Fruit fly (Drosophila melanogaster) whole organism, embryonic: ENCODE results near the gene CG9628.

ENCODE experiments used
- Bgb ChIP-seq: fragments of 200-800 bp; sonication (Bioruptor generic); IDR thresholded peaks from 2 replicates; pipeline ENCODE4 v1.3.6; 2022; ENCODE audit warnings: missing biosample characterization, missing genetic modification characterization; ENCODE audit not compliant: partially characterized antibody
- CG10274 ChIP-seq: fragments of 200-800 bp; sonication (Bioruptor generic); optimal IDR thresholded peaks from 3 replicates; lab custom pipeline; 2017; ENCODE audit warnings: missing biosample characterization, mild to moderate bottlenecking, missing genetic modification characterization
- CG10321 ChIP-seq: fragments of 200-800 bp; sonication (Bioruptor generic); IDR thresholded peaks from 2 replicates; pipeline ENCODE4 v1.3.6; 2022; ENCODE audit warnings: missing biosample characterization, missing genetic modification characterization
- CG11456 ChIP-seq: fragments of 200-800 bp; sonication (Bioruptor generic); IDR thresholded peaks from 3 replicates; pipeline ENCODE4 v1.3.6; 2022; ENCODE audit warnings: missing biosample characterization, missing genetic modification characterization
- CG12942 ChIP-seq: fragments of 200-800 bp; sonication (Bioruptor generic); optimal IDR thresholded peaks from 3 replicates; lab custom pipeline; 2016; ENCODE audit warnings: missing biosample characterization, missing genetic modification characterization
- CG15479 ChIP-seq: fragments of 200-800 bp; sonication (Bioruptor generic); optimal IDR thresholded peaks from 3 replicates; lab custom pipeline; 2019; ENCODE audit warnings: missing biosample characterization, mild to moderate bottlenecking, missing genetic modification characterization, moderate library complexity
- CG15514 ChIP-seq: fragments of 200-800 bp; sonication (Bioruptor generic); optimal IDR thresholded peaks from 3 replicates; lab custom pipeline; 2017; ENCODE audit warnings: missing biosample characterization, missing genetic modification characterization, mild to moderate bottlenecking, moderate library complexity, missing genetic modification reagents
- CG15601 ChIP-seq: fragments of 200-800 bp; sonication (Bioruptor generic); optimal IDR thresholded peaks from 3 replicates; lab custom pipeline; 2019; ENCODE audit warnings: missing biosample characterization, mild to moderate bottlenecking, missing genetic modification characterization, moderate library complexity
- CG16813 ChIP-seq: fragments of 200-800 bp; sonication (Bioruptor generic); IDR thresholded peaks from 3 replicates; pipeline ENCODE4 v1.3.6; 2022; ENCODE audit warnings: missing biosample characterization, missing genetic modification characterization; ENCODE audit not compliant: partially characterized antibody
- CG17328 ChIP-seq: fragments of 200-800 bp; sonication (Bioruptor generic); IDR thresholded peaks from 2 replicates; pipeline ENCODE4 v1.3.6; 2022; ENCODE audit warnings: missing biosample characterization, missing genetic modification characterization
- CG17829 ChIP-seq: fragments of 200-800 bp; optimal IDR thresholded peaks from 2 replicates; lab custom pipeline; 2019; ENCODE audit warnings: missing biosample characterization, mild to moderate bottlenecking, missing genetic modification characterization, moderate library complexity
- CG1832 ChIP-seq: fragments of 200-800 bp; sonication (Bioruptor generic); optimal IDR thresholded peaks from 2 replicates; lab custom pipeline; 2017; ENCODE audit warnings: missing biosample characterization, mild to moderate bottlenecking, missing genetic modification characterization, inconsistent platforms
- CG3065 ChIP-seq: fragments of 200-800 bp; sonication (Bioruptor generic); optimal IDR thresholded peaks from 2 replicates; lab custom pipeline; 2016; ENCODE audit warnings: missing biosample characterization, missing genetic modification characterization
- CG32772 ChIP-seq: fragments of 200-800 bp; sonication (Bioruptor generic); IDR thresholded peaks from 2 replicates; pipeline ENCODE4 v1.3.6; 2022; ENCODE audit warnings: missing biosample characterization, missing genetic modification characterization
- CG3995 ChIP-seq: fragments of 200-800 bp; sonication (Bioruptor generic); optimal IDR thresholded peaks from 3 replicates; lab custom pipeline; 2016; ENCODE audit warnings: missing biosample characterization, missing genetic modification characterization
- CG8089 ChIP-seq: fragments of 200-800 bp; sonication (Bioruptor generic); optimal IDR thresholded peaks from 3 replicates; lab custom pipeline; 2016; ENCODE audit warnings: missing biosample characterization, missing genetic modification characterization
- CG8924 ChIP-seq: fragments of 200-800 bp; optimal IDR thresholded peaks from 3 replicates; lab custom pipeline; 2019; ENCODE audit warnings: missing biosample characterization, mild to moderate bottlenecking, missing genetic modification characterization, moderate library complexity
- CG8944 ChIP-seq: fragments of 200-800 bp; sonication (Bioruptor generic); optimal IDR thresholded peaks from 3 replicates; lab custom pipeline; 2016; ENCODE audit warnings: missing biosample characterization, missing genetic modification characterization
- CoRest ChIP-seq: fragments of 200-800 bp; sonication (Bioruptor generic); optimal IDR thresholded peaks from 3 replicates; lab custom pipeline; 2018; ENCODE audit warnings: missing biosample characterization, mild to moderate bottlenecking, missing genetic modification characterization, moderate library complexity
- Deaf1 ChIP-seq: fragments of 200-800 bp; optimal IDR thresholded peaks from 3 replicates; lab custom pipeline; 2019; ENCODE audit warnings: missing biosample characterization, mild to moderate bottlenecking, missing genetic modification characterization, moderate library complexity
- Dp ChIP-seq: fragments of 200-800 bp; sonication (Bioruptor generic); optimal IDR thresholded peaks from 2 replicates; lab custom pipeline; 2018; ENCODE audit warnings: missing biosample characterization, mild to moderate bottlenecking, missing genetic modification characterization, moderate library complexity
- Elba2 ChIP-seq: fragments of 200-800 bp; sonication (Bioruptor generic); optimal IDR thresholded peaks from 3 replicates; lab custom pipeline; 2016; ENCODE audit warnings: missing biosample characterization, missing genetic modification characterization
- Jarid2 ChIP-seq: fragments of 200-800 bp; sonication (Bioruptor generic); optimal IDR thresholded peaks from 3 replicates; lab custom pipeline; 2017; ENCODE audit warnings: mild to moderate bottlenecking, missing biosample characterization, missing genetic modification reagents, missing genetic modification characterization
- Nf-YB ChIP-seq: fragments of 200-800 bp; sonication (Bioruptor generic); optimal IDR thresholded peaks from 3 replicates; lab custom pipeline; 2019; ENCODE audit warnings: missing biosample characterization, mild to moderate bottlenecking, missing genetic modification characterization, moderate library complexity
- Side ChIP-seq: fragments of 200-800 bp; sonication (Bioruptor generic); optimal IDR thresholded peaks from 2 replicates; lab custom pipeline; 2016; ENCODE audit warnings: missing biosample characterization, missing genetic modification characterization
- Spps ChIP-seq: fragments of 200-800 bp; sonication (Bioruptor generic); optimal IDR thresholded peaks from 2 replicates; lab custom pipeline; 2018; ENCODE audit warnings: missing biosample characterization, mild to moderate bottlenecking, missing genetic modification characterization
- Stat92E ChIP-seq, 3 experiments: fragments of >200 bp in 2 of 3; fragments of 200-800 bp in 1 of 3; sonication (Bioruptor generic) in 1 of 3; optimal IDR thresholded peaks; 2 replicates each; lab custom pipeline; 2017 to 2019; ENCODE audit warnings: missing biosample characterization in 3 of 3, missing genetic modification characterization in 3 of 3, mild to moderate bottlenecking in 1 of 3, moderate library complexity in 1 of 3
- cato ChIP-seq: fragments of 200-800 bp; sonication (Bioruptor generic); optimal IDR thresholded peaks from 2 replicates; lab custom pipeline; 2016; ENCODE audit warnings: missing biosample characterization, missing genetic modification characterization, borderline replicate concordance
- crc ChIP-seq: fragments of 200-800 bp; sonication (Bioruptor generic); optimal IDR thresholded peaks from 2 replicates; lab custom pipeline; 2016; ENCODE audit warnings: missing biosample characterization, missing genetic modification characterization
- crp ChIP-seq, 2 experiments: fragments of 200-800 bp; sonication (Bioruptor generic); optimal IDR thresholded peaks; 2 replicates in 1 of 2; 3 replicates in 1 of 2; lab custom pipeline; 2017; ENCODE audit warnings: missing biosample characterization in 2 of 2, missing genetic modification characterization in 2 of 2, mild to moderate bottlenecking in 1 of 2, moderate library complexity in 1 of 2
- fru ChIP-seq: fragments of >200 bp; optimal IDR thresholded peaks from 2 replicates; lab custom pipeline; 2017
- gro ChIP-seq: fragments of 200-800 bp; sonication (Bioruptor generic); optimal IDR thresholded peaks from 2 replicates; lab custom pipeline; 2016; ENCODE audit warnings: missing biosample characterization, missing genetic modification characterization
- hkb ChIP-seq, 2 experiments: fragments of 200-800 bp in 1 of 2; fragments of >200 bp in 1 of 2; sonication (Bioruptor generic) in 1 of 2; IDR thresholded peaks in 1 of 2; optimal IDR thresholded peaks in 1 of 2; 2 replicates each; pipeline versions ENCODE4 v1.3.6 to Lab custom; 2017 to 2022; ENCODE audit warnings: missing biosample characterization in 1 of 2, missing genetic modification characterization in 1 of 2
- insv ChIP-seq, 2 experiments: fragments of 200-800 bp; sonication (Bioruptor generic); optimal IDR thresholded peaks; 3 replicates each; lab custom pipeline; 2016 to 2018; ENCODE audit warnings: missing biosample characterization in 2 of 2, missing genetic modification characterization in 2 of 2
- jigr1 ChIP-seq: fragments of 200-800 bp; sonication (Bioruptor generic); IDR thresholded peaks from 3 replicates; pipeline ENCODE4 v1.3.6; 2022; ENCODE audit warnings: missing biosample characterization, missing genetic modification characterization
- knrl ChIP-seq: fragments of 200-800 bp; sonication (Bioruptor generic); IDR thresholded peaks from 3 replicates; pipeline ENCODE4 v1.3.6; 2022; ENCODE audit warnings: missing biosample characterization, missing genetic modification characterization; ENCODE audit not compliant: partially characterized antibody
- mirr ChIP-seq: fragments of 200-800 bp; sonication (Bioruptor generic); optimal IDR thresholded peaks from 3 replicates; lab custom pipeline; 2018; ENCODE audit warnings: missing biosample characterization, mild to moderate bottlenecking, missing genetic modification characterization
- nerfin-1 ChIP-seq: fragments of 200-800 bp; sonication (Bioruptor generic); optimal IDR thresholded peaks from 3 replicates; lab custom pipeline; 2019; ENCODE audit warnings: missing biosample characterization, mild to moderate bottlenecking, missing genetic modification characterization, moderate library complexity
- nmo ChIP-seq: fragments of 200-800 bp; sonication (Bioruptor generic); optimal IDR thresholded peaks from 2 replicates; lab custom pipeline; 2018; ENCODE audit warnings: missing biosample characterization, mild to moderate bottlenecking, missing genetic modification characterization, moderate library complexity
- pros ChIP-seq: fragments of 200-800 bp; sonication (Bioruptor generic); optimal IDR thresholded peaks from 3 replicates; lab custom pipeline; 2019; ENCODE audit warnings: missing biosample characterization, mild to moderate bottlenecking, missing genetic modification characterization, moderate library complexity
- run ChIP-seq: fragments of 200-800 bp; sonication (Bioruptor generic); optimal IDR thresholded peaks from 3 replicates; lab custom pipeline; 2018; ENCODE audit warnings: missing biosample characterization, mild to moderate bottlenecking, missing genetic modification characterization
- seq ChIP-seq: fragments of 200-800 bp; sonication (Bioruptor generic); IDR thresholded peaks from 2 replicates; pipeline ENCODE4 v1.3.6; 2022; ENCODE audit warnings: missing biosample characterization, missing genetic modification characterization
- sima ChIP-seq: fragments of 200-800 bp; sonication (Bioruptor generic); optimal IDR thresholded peaks from 2 replicates; lab custom pipeline; 2016; ENCODE audit warnings: missing biosample characterization, missing genetic modification characterization
- sna ChIP-seq: fragments of 200-800 bp; sonication (Bioruptor generic); IDR thresholded peaks from 2 replicates; pipeline ENCODE4 v1.3.6; 2022; ENCODE audit warnings: missing biosample characterization, missing genetic modification characterization; ENCODE audit not compliant: partially characterized antibody
- ssp ChIP-seq: fragments of 200-800 bp; sonication (Bioruptor generic); IDR thresholded peaks from 2 replicates; pipeline ENCODE4 v1.3.6; 2022; ENCODE audit warnings: missing biosample characterization, missing genetic modification characterization
- tll ChIP-seq, 2 experiments: fragments of 200-800 bp in 1 of 2; fragments of >200 bp in 1 of 2; sonication (Bioruptor generic) in 1 of 2; optimal IDR thresholded peaks; 2 replicates each; lab custom pipeline; 2017 to 2019; ENCODE audit warnings: missing biosample characterization in 2 of 2, missing genetic modification characterization in 2 of 2, mild to moderate bottlenecking in 1 of 2, moderate library complexity in 1 of 2
- toy ChIP-seq: fragments of 200-800 bp; sonication (Bioruptor generic); IDR thresholded peaks from 2 replicates; pipeline ENCODE4 v1.3.6; 2022; ENCODE audit warnings: missing biosample characterization, missing genetic modification characterization
- z ChIP-seq: fragments of 200-800 bp; sonication (Bioruptor generic); IDR thresholded peaks from 3 replicates; pipeline ENCODE4 v1.3.6; 2022; ENCODE audit warnings: missing biosample characterization, missing genetic modification characterization
- zen2 ChIP-seq: fragments of 200-800 bp; sonication (Bioruptor generic); IDR thresholded peaks from 3 replicates; pipeline ENCODE4 v1.3.6; 2022; ENCODE audit warnings: missing biosample characterization, missing genetic modification characterization; ENCODE audit not compliant: partially characterized antibody
- zf30C ChIP-seq: fragments of 200-800 bp; sonication (Bioruptor generic); optimal IDR thresholded peaks from 3 replicates; lab custom pipeline; 2018; ENCODE audit warnings: missing biosample characterization, mild to moderate bottlenecking, missing genetic modification characterization

The CG9628 gene

DNA sequence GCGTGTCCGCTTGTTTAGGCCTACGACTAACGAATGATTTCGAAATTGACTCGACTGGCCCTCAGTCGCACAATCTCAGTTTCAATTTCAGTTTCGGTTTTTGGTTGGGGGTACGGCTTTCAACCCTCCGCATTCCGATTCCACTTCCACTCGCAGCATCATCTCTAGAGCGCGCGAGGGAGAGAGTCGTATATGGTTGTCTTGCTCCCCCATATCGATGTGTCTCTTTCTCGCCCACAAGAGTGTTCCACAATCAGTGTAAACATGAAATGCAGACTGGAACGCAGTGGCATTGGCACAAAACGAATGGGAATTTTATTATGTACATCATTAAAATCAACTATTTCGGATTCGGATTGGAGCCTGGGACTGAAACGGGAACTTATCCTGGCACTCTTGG, 23.1 kb upstream of the CG9628 start, which contains the start of gene HGTX:
Gene HGTX, minus strand, starts transcription at position 38 of the 400 bp plus-strand sequence.
- no peak for TF ChIP-seq fru
- no peak for TF ChIP-seq Spps (tag; lab: Kevin White, UChicago)
- TF ChIP-seq CG17328 (GFP tag; lab: Robert Waterston, UW): no peak
- TF ChIP-seq CG11456 (GFP tag; lab: Robert Waterston, UW): no peak
- peak; percentile 4 for TF ChIP-seq pros (GFP tag; lab: Kevin White, UChicago)
- no peak for TF ChIP-seq sima (GFP tag; lab: Kevin White, UChicago)
- no peak for TF ChIP-seq run (tag; lab: Kevin White, UChicago)
- no peak for TF ChIP-seq jigr1
- TF ChIP-seq CoRest (tag; lab: Kevin White, UChicago): peak; percentile 21
- TF ChIP-seq CG1832 (GFP tag; lab: Kevin White, UChicago): peak; percentile 96
- TF ChIP-seq mirr (GFP tag; lab: Kevin White, UChicago): no peak
- TF ChIP-seq CG15514 (GFP tag; lab: Kevin White, UChicago): no peak
- TF ChIP-seq Nf-YB (GFP tag; lab: Kevin White, UChicago): peak; percentile 93
- no peak for TF ChIP-seq CG10274
- TF ChIP-seq CG17829 (tag; lab: Kevin White, UChicago): peak; percentile 33
- TF ChIP-seq CG3065: peak; percentile 11
- TF ChIP-seq knrl (GFP tag; lab: Robert Waterston, UW): no peak
- no peak for TF ChIP-seq CG16813 (GFP tag; lab: Robert Waterston, UW)
- peak; percentile 97 for TF ChIP-seq CG15601 (tag; lab: Kevin White, UChicago)
- peak; percentile 70 for TF ChIP-seq seq (GFP tag; lab: Robert Waterston, UW)
- TF ChIP-seq CG12942 (GFP tag; lab: Kevin White, UChicago): no peak
- no peak for TF ChIP-seq Stat92E (GFP tag; optimal IDR thresholded peaks at IDR 0.05; lab: Kevin White, UChicago)
- TF ChIP-seq Side (GFP tag; lab: Kevin White, UChicago): no peak
- no peak for TF ChIP-seq Dp (GFP tag; lab: Kevin White, UChicago)
- no peak for TF ChIP-seq CG8089
- no peak for TF ChIP-seq ssp (GFP tag; lab: Robert Waterston, UW)
- peak in 1 of 2 experiments; percentile 76 for TF ChIP-seq insv (GFP tag; optimal IDR thresholded peaks at IDR 0.05; lab: Kevin White, UChicago)
- TF ChIP-seq Elba2 (GFP tag; lab: Kevin White, UChicago): no peak
- TF ChIP-seq crp (GFP tag; optimal IDR thresholded peaks at IDR 0.05; lab: Kevin White, UChicago): no peak
- peak; percentile 98 for TF ChIP-seq z
- peak; percentile 44 for TF ChIP-seq CG8924 (tag; lab: Kevin White, UChicago)
- peak; percentile 53 for TF ChIP-seq nerfin-1
- peak; percentile 30 for TF ChIP-seq CG15479 (GFP tag; lab: Kevin White, UChicago)
- no peak for TF ChIP-seq zen2 (GFP tag; lab: Robert Waterston, UW)
- TF ChIP-seq Bgb (GFP tag; lab: Robert Waterston, UW): no peak
- TF ChIP-seq hkb (optimal IDR thresholded peaks at IDR 0.05; lab: Kevin White, UChicago): peak; percentile 37
- no peak for TF ChIP-seq hkb (GFP tag; IDR thresholded peaks at IDR 0.05; lab: Robert Waterston, UW)
- TF ChIP-seq crc: no peak
- no peak for TF ChIP-seq cato (GFP tag; lab: Kevin White, UChicago)
- no peak for TF ChIP-seq CG32772
- peak; percentile 0 for TF ChIP-seq zf30C (GFP tag; lab: Kevin White, UChicago)
- peak; percentile 68 for TF ChIP-seq Jarid2 (GFP tag; lab: Kevin White, UChicago)
- TF ChIP-seq toy (GFP tag; lab: Robert Waterston, UW): no peak
- no peak for TF ChIP-seq CG8944 (GFP tag; lab: Kevin White, UChicago)
- TF ChIP-seq Deaf1 (tag; lab: Kevin White, UChicago): peak; percentile 43
- no peak for TF ChIP-seq nmo
- peak; percentile 89 for TF ChIP-seq CG10321 (GFP tag; lab: Robert Waterston, UW)
- peak; percentile 56 to 60 for TF ChIP-seq tll (GFP tag; optimal IDR thresholded peaks at IDR 0.05; lab: Kevin White, UChicago)
- TF ChIP-seq sna (GFP tag; lab: Robert Waterston, UW): no peak
- no peak for TF ChIP-seq CG3995 (GFP tag; lab: Kevin White, UChicago)
- TF ChIP-seq gro (GFP tag; lab: Kevin White, UChicago): no peak
